Worm (Caenorhabditis elegans) whole organism, L2 larva: ENCODE measurements around the gene exos-7.

Source experiments
- F13H6.1 ChIP-seq: sonication (generic microtip); optimal IDR thresholded peaks from 2 replicates; lab custom pipeline; 2016; ENCODE audit warnings: missing genetic modification characterization, missing compliant biosample characterization
- R02D3.7 ChIP-seq: fragments of 150-350 bp; optimal IDR thresholded peaks from 2 replicates; lab custom pipeline; 2014; ENCODE audit warnings: missing biosample characterization, missing genetic modification characterization
- lin-13 ChIP-seq: fragments of 150-350 bp; optimal IDR thresholded peaks from 2 replicates; lab custom pipeline; 2014; ENCODE audit warnings: missing biosample characterization, missing genetic modification reagents, missing genetic modification characterization
- unc-39 ChIP-seq: fragments of 150-350 bp; optimal IDR thresholded peaks from 2 replicates; lab custom pipeline; 2014; ENCODE audit warnings: missing biosample characterization, missing genetic modification characterization
- ztf-11 ChIP-seq: sonication (generic microtip); optimal IDR thresholded peaks from 2 replicates; lab custom pipeline; 2017; ENCODE audit warnings: missing biosample characterization, missing genetic modification characterization

ce11 chrV:20838565-20838964, at the start of gene exos-7:
- TF ChIP-seq lin-13 (GFP tag; lab: Kevin White, UChicago) (no peak), F13H6.1 (no peak), ztf-11 (no peak), R02D3.7 (tag; lab: Kevin White, UChicago) (no peak), unc-39 (tag; lab: Kevin White, UChicago) (no peak)
